Worm (Caenorhabditis elegans): ENCODE results near the gene gnrr-5.

- TF ChIP-seq B0261.1 (tag; optimal IDR thresholded peaks at IDR 0.05) (no peak), lin-40 (tag; optimal IDR thresholded peaks at IDR 0.05) (no peak), lsy-27 (tag; optimal IDR thresholded peaks at IDR 0.05; ENCODE audit: borderline replicate concordance, insufficient read depth) (no peak), ama-1 (optimal IDR thresholded peaks at IDR 0.05) (no peak), ama-1 (GFP tag; optimal IDR thresholded peaks at IDR 0.05) (no peak), snpc-1.3 (tag; optimal IDR thresholded peaks at IDR 0.05; ENCODE audit: insufficient read depth) (no peak), tbx-9 (tag; optimal IDR thresholded peaks at IDR 0.05; ENCODE audit: borderline replicate concordance) (no peak), C17E4.6 (GFP tag; IDR thresholded peaks at IDR 0.05) (no peak), mes-4 (tag; optimal IDR thresholded peaks at IDR 0.05) (no peak)
Measured at ce11 chrV:4503868-4504365, 49.4 kb upstream of the gnrr-5 start.

Data from whole organism, young adult.